Fruit fly (Drosophila melanogaster): Measurements from ENCODE around the gene CG4198.
A peak's percentile ranks its signal among the peaks of the same experiment; 100 is the strongest.

The CG4198 gene

dm6 chrX:5289692-5290091 is 23.4 kb upstream of the CG4198 start (continued):
- no peak for TF ChIP-seq Xrp1 (GFP tag; IDR thresholded peaks at IDR 0.05)
- no peak for TF ChIP-seq dmrt11E (tag; optimal IDR thresholded peaks at IDR 0.05)
- TF ChIP-seq HLHmδ (GFP tag; optimal IDR thresholded peaks at IDR 0.05): no peak
- TF ChIP-seq CG8944 (GFP tag; optimal IDR thresholded peaks at IDR 0.05): no peak
- TF ChIP-seq seq (GFP tag; IDR thresholded peaks at IDR 0.05): no peak
- peak; percentile 7 for TF ChIP-seq Lhr (GFP tag; optimal IDR thresholded peaks at IDR 0.05)
- peak; percentile 37 for TF ChIP-seq stwl (tag; optimal IDR thresholded peaks at IDR 0.05)
- no peak for TF ChIP-seq slou (GFP tag; optimal IDR thresholded peaks at IDR 0.05)
- no peak for TF ChIP-seq tx (GFP tag; optimal IDR thresholded peaks at IDR 0.05)
- no peak for TF ChIP-seq Ptx1 (GFP tag; IDR thresholded peaks at IDR 0.05)
- TF ChIP-seq CrebB (tag; optimal IDR thresholded peaks at IDR 0.05): no peak
- no peak for TF ChIP-seq eve (GFP tag; optimal IDR thresholded peaks at IDR 0.05)
- no peak for TF ChIP-seq CG12104 (GFP tag; optimal IDR thresholded peaks at IDR 0.05)
- peak; percentile 56; the same call in 1 of the 3 replicates for TF ChIP-seq z (GFP tag; IDR thresholded peaks at IDR 0.05)
- no peak for TF ChIP-seq dpn (GFP tag; optimal IDR thresholded peaks at IDR 0.05)
- TF ChIP-seq CG9817 (tag; optimal IDR thresholded peaks at IDR 0.05): no peak
- no peak for TF ChIP-seq usp (GFP tag; optimal IDR thresholded peaks at IDR 0.05)
- no peak for TF ChIP-seq maf-S (GFP tag; optimal IDR thresholded peaks at IDR 0.05)
- no peak; the same call in 1 of the 2 replicates for TF ChIP-seq CG1024 (GFP tag; IDR thresholded peaks at IDR 0.05)
- peak; percentile 3 for TF ChIP-seq gem (tag; optimal IDR thresholded peaks at IDR 0.05)
- no peak for TF ChIP-seq CG18262 (tag; optimal IDR thresholded peaks at IDR 0.05)
- no peak for TF ChIP-seq CG2202 (tag; optimal IDR thresholded peaks at IDR 0.05)
- no peak for TF ChIP-seq CG7987 (GFP tag; optimal IDR thresholded peaks at IDR 0.05)
- TF ChIP-seq ase (GFP tag; IDR thresholded peaks at IDR 0.05): no peak
- TF ChIP-seq CG14441 (GFP tag; IDR thresholded peaks at IDR 0.05): no peak
- no peak for TF ChIP-seq Fer3 (tag; optimal IDR thresholded peaks at IDR 0.05)
- TF ChIP-seq CG1603 (tag; optimal IDR thresholded peaks at IDR 0.05): peak; percentile 17
- no peak for TF ChIP-seq CG6854 (GFP tag; optimal IDR thresholded peaks at IDR 0.05)
- peak; percentile 42; the same call in 1 of the 3 replicates for TF ChIP-seq Dbx (GFP tag; IDR thresholded peaks at IDR 0.05)
- TF ChIP-seq onecut (GFP tag; IDR thresholded peaks at IDR 0.05): no peak
- no peak for TF ChIP-seq Ets97D (GFP tag; optimal IDR thresholded peaks at IDR 0.05)
- no peak for TF ChIP-seq ac (GFP tag; optimal IDR thresholded peaks at IDR 0.05)
- no peak for TF ChIP-seq Elba2 (GFP tag; optimal IDR thresholded peaks at IDR 0.05)
- TF ChIP-seq nerfin-1 (tag; optimal IDR thresholded peaks at IDR 0.05): no peak
- no peak for TF ChIP-seq Eip74EF (GFP tag; optimal IDR thresholded peaks at IDR 0.05)
- TF ChIP-seq Nf-YA (GFP tag; IDR thresholded peaks at IDR 0.05): no peak
- TF ChIP-seq CG11504 (tag; optimal IDR thresholded peaks at IDR 0.05): peak; percentile 49
- TF ChIP-seq CG31224 (GFP tag; IDR thresholded peaks at IDR 0.05): no peak
- no peak for TF ChIP-seq CG3838 (GFP tag; optimal IDR thresholded peaks at IDR 0.05)
- no peak for TF ChIP-seq B-H1 (GFP tag; IDR thresholded peaks at IDR 0.05)
- no peak for TF ChIP-seq Asciz (GFP tag; optimal IDR thresholded peaks at IDR 0.05)
- no peak for TF ChIP-seq CG4854 (GFP tag; optimal IDR thresholded peaks at IDR 0.05)
- TF ChIP-seq tll (GFP tag; optimal IDR thresholded peaks at IDR 0.05): no peak
- peak; percentile 9 for TF ChIP-seq CG4424 (GFP tag; optimal IDR thresholded peaks at IDR 0.05)
- TF ChIP-seq slp2 (GFP tag; optimal IDR thresholded peaks at IDR 0.05): no peak
- TF ChIP-seq Dip2 (GFP tag; IDR thresholded peaks at IDR 0.05): no peak
- no peak for TF ChIP-seq CG10267 (tag; optimal IDR thresholded peaks at IDR 0.05)
- no peak for TF ChIP-seq ara (GFP tag; IDR thresholded peaks at IDR 0.05)
- TF ChIP-seq Sry-δ (GFP tag; optimal IDR thresholded peaks at IDR 0.05): no peak
- TF ChIP-seq unc-4 (GFP tag; IDR thresholded peaks at IDR 0.05; ENCODE audit: partially characterized antibody): no peak
- no peak for TF ChIP-seq ttk (GFP tag; IDR thresholded peaks at IDR 0.05)
- no peak for TF ChIP-seq wek (GFP tag; optimal IDR thresholded peaks at IDR 0.05)
